Fruit fly (Drosophila melanogaster) whole organism, prepupa: ENCODE results near the gene CG32409.

Experiments
- Blimp-1 ChIP-seq: fragments of 200-800 bp; sonication (Bioruptor generic); optimal IDR thresholded peaks from 3 replicates; lab custom pipeline; 2017; ENCODE audit warnings: missing biosample characterization, missing genetic modification characterization, mild to moderate bottlenecking, moderate library complexity, missing genetic modification reagents
- CG10631 ChIP-seq: fragments of 200-800 bp; sonication (Bioruptor generic); optimal IDR thresholded peaks from 2 replicates; lab custom pipeline; 2016; ENCODE audit warnings: missing biosample characterization, missing genetic modification characterization
- CG10669 ChIP-seq: fragments of 200-800 bp; sonication (Bioruptor generic); optimal IDR thresholded peaks from 3 replicates; lab custom pipeline; 2018; ENCODE audit warnings: missing biosample characterization, mild to moderate bottlenecking, missing genetic modification characterization, moderate library complexity
- CG11294 ChIP-seq: fragments of 200-800 bp; sonication (Bioruptor generic); IDR thresholded peaks from 2 replicates; pipeline ENCODE4 v1.3.6; 2022; ENCODE audit warnings: missing biosample characterization, missing genetic modification characterization
- CG11762 ChIP-seq: fragments of 200-800 bp; sonication (Bioruptor generic); optimal IDR thresholded peaks from 3 replicates; lab custom pipeline; 2016; ENCODE audit warnings: missing biosample characterization, missing genetic modification characterization; ENCODE audit not compliant: insufficient read depth
- CG11902 ChIP-seq: fragments of 200-800 bp; sonication (Bioruptor generic); optimal IDR thresholded peaks from 3 replicates; lab custom pipeline; 2016; ENCODE audit warnings: missing biosample characterization, missing genetic modification characterization
- CG15336 ChIP-seq: fragments of 200-800 bp; sonication (Bioruptor generic); IDR thresholded peaks from 2 replicates; pipeline ENCODE4 v1.3.6; 2022; ENCODE audit warnings: missing biosample characterization, missing genetic modification characterization
- CG16779 ChIP-seq: fragments of 200-800 bp; sonication (Bioruptor generic); optimal IDR thresholded peaks from 3 replicates; lab custom pipeline; 2017; ENCODE audit warnings: missing biosample characterization, mild to moderate bottlenecking, missing genetic modification characterization
- CG3032 ChIP-seq: fragments of 200-800 bp; optimal IDR thresholded peaks from 2 replicates; lab custom pipeline; 2019; ENCODE audit warnings: missing biosample characterization, mild to moderate bottlenecking, missing genetic modification characterization, moderate library complexity
- CG31627 ChIP-seq: fragments of 200-800 bp; sonication (Bioruptor generic); optimal IDR thresholded peaks from 3 replicates; lab custom pipeline; 2016; ENCODE audit warnings: missing biosample characterization, missing genetic modification characterization
- CG32006 ChIP-seq: fragments of 200-800 bp; sonication (Bioruptor generic); optimal IDR thresholded peaks from 3 replicates; lab custom pipeline; 2017; ENCODE audit warnings: missing biosample characterization, mild to moderate bottlenecking, missing genetic modification characterization
- CG34406 ChIP-seq: fragments of 200-800 bp; sonication (Bioruptor generic); optimal IDR thresholded peaks from 3 replicates; lab custom pipeline; 2016; ENCODE audit warnings: missing biosample characterization, missing genetic modification characterization
- CG3919 ChIP-seq: fragments of 200-800 bp; sonication (Bioruptor generic); optimal IDR thresholded peaks from 3 replicates; lab custom pipeline; 2016; ENCODE audit warnings: missing biosample characterization, missing genetic modification characterization
- CG4318 ChIP-seq: fragments of 200-800 bp; sonication (Bioruptor generic); optimal IDR thresholded peaks from 3 replicates; lab custom pipeline; 2017; ENCODE audit warnings: missing biosample characterization, mild to moderate bottlenecking, missing genetic modification characterization
- CG6276 ChIP-seq: fragments of 200-800 bp; sonication (Bioruptor generic); optimal IDR thresholded peaks from 2 replicates; lab custom pipeline; 2017; ENCODE audit warnings: missing biosample characterization, mild to moderate bottlenecking, missing genetic modification characterization
- CG6792 ChIP-seq: fragments of 200-800 bp; sonication (Bioruptor generic); optimal IDR thresholded peaks from 3 replicates; lab custom pipeline; 2016; ENCODE audit warnings: missing biosample characterization, missing genetic modification characterization
- CG6854 ChIP-seq: fragments of 200-800 bp; sonication (Bioruptor generic); optimal IDR thresholded peaks from 2 replicates; lab custom pipeline; 2017; ENCODE audit warnings: missing biosample characterization, mild to moderate bottlenecking, missing genetic modification characterization
- CG8119 ChIP-seq: fragments of 200-800 bp; sonication (Bioruptor generic); IDR thresholded peaks from 3 replicates; pipeline ENCODE4 v1.3.6; 2022; ENCODE audit warnings: missing biosample characterization, missing genetic modification characterization
- CG8632 ChIP-seq: fragments of 200-800 bp; sonication (Bioruptor generic); optimal IDR thresholded peaks from 3 replicates; lab custom pipeline; 2016; ENCODE audit warnings: missing biosample characterization, missing genetic modification characterization
- CG9139 ChIP-seq: fragments of 200-800 bp; sonication (Bioruptor generic); optimal IDR thresholded peaks from 3 replicates; lab custom pipeline; 2017; ENCODE audit warnings: missing biosample characterization, mild to moderate bottlenecking, missing genetic modification characterization
- Eip75B ChIP-seq: fragments of 200-800 bp; sonication (Bioruptor generic); optimal IDR thresholded peaks from 3 replicates; lab custom pipeline; 2016; ENCODE audit warnings: missing biosample characterization, missing genetic modification characterization
- Eip78C ChIP-seq: fragments of 200-800 bp; sonication (Bioruptor generic); peaks from one replicate; lab custom pipeline; 2016; ENCODE audit warnings: missing biosample characterization, missing genetic modification characterization
- Ets96B ChIP-seq: fragments of 200-800 bp; optimal IDR thresholded peaks from 2 replicates; lab custom pipeline; 2019; ENCODE audit warnings: missing biosample characterization, mild to moderate bottlenecking, missing genetic modification characterization, moderate library complexity
- Hr38 ChIP-seq: sonication (Bioruptor generic); optimal IDR thresholded peaks from 2 replicates; lab custom pipeline; 2016; ENCODE audit warnings: missing biosample characterization, missing genetic modification characterization
- Hr4 ChIP-seq: fragments of 200-800 bp; sonication (Bioruptor generic); optimal IDR thresholded peaks from 3 replicates; lab custom pipeline; 2016; ENCODE audit warnings: missing biosample characterization, missing genetic modification characterization
- Met ChIP-seq: fragments of 200-800 bp; sonication (Bioruptor generic); optimal IDR thresholded peaks from 3 replicates; lab custom pipeline; 2016; ENCODE audit warnings: missing biosample characterization, missing genetic modification characterization
- OdsH ChIP-seq: fragments of 200-800 bp; sonication (Bioruptor generic); optimal IDR thresholded peaks from 3 replicates; lab custom pipeline; 2016; ENCODE audit warnings: missing biosample characterization, missing genetic modification characterization
- Smox ChIP-seq: fragments of 200-800 bp; sonication (Bioruptor generic); optimal IDR thresholded peaks from 3 replicates; lab custom pipeline; 2016; ENCODE audit warnings: missing biosample characterization, missing genetic modification characterization
- Sox102F ChIP-seq: fragments of 200-800 bp; sonication (Bioruptor generic); optimal IDR thresholded peaks from 2 replicates; lab custom pipeline; 2016; ENCODE audit warnings: missing biosample characterization, mild to moderate bottlenecking, missing genetic modification characterization
- Sox14 ChIP-seq: fragments of 200-800 bp; sonication (Bioruptor generic); optimal IDR thresholded peaks from 3 replicates; lab custom pipeline; 2016; ENCODE audit warnings: missing biosample characterization, missing genetic modification characterization
- achi ChIP-seq: fragments of 200-800 bp; sonication (Bioruptor generic); optimal IDR thresholded peaks from 3 replicates; lab custom pipeline; 2016; ENCODE audit warnings: missing biosample characterization, missing genetic modification characterization
- acj6 ChIP-seq: fragments of 200-800 bp; sonication (Bioruptor generic); optimal IDR thresholded peaks from 3 replicates; lab custom pipeline; 2016; ENCODE audit warnings: missing biosample characterization, missing genetic modification characterization
- cyc ChIP-seq: fragments of 200-800 bp; sonication (Bioruptor generic); optimal IDR thresholded peaks from 3 replicates; lab custom pipeline; 2016; ENCODE audit warnings: missing biosample characterization, missing genetic modification characterization
- dac ChIP-seq: fragments of 200-800 bp; sonication (Bioruptor generic); optimal IDR thresholded peaks from 2 replicates; lab custom pipeline; 2017; ENCODE audit warnings: missing biosample characterization, mild to moderate bottlenecking, missing genetic modification characterization
- dsx ChIP-seq: fragments of 200-800 bp; optimal IDR thresholded peaks from 3 replicates; lab custom pipeline; 2019; ENCODE audit warnings: missing biosample characterization, mild to moderate bottlenecking, missing genetic modification characterization, moderate library complexity; ENCODE audit not compliant: poor library complexity, severe bottlenecking
- eg ChIP-seq: fragments of 200-800 bp; sonication (Bioruptor generic); IDR thresholded peaks from 3 replicates; pipeline ENCODE4 v1.3.6; 2022; ENCODE audit warnings: missing biosample characterization, missing genetic modification characterization
- esn ChIP-seq: fragments of 200-800 bp; sonication (Bioruptor generic); optimal IDR thresholded peaks from 2 replicates; lab custom pipeline; 2016; ENCODE audit warnings: missing biosample characterization, mild to moderate bottlenecking, missing genetic modification characterization, moderate library complexity
- fd85E ChIP-seq: fragments of 200-800 bp; sonication (Bioruptor generic); optimal IDR thresholded peaks from 3 replicates; lab custom pipeline; 2016; ENCODE audit warnings: missing biosample characterization, missing genetic modification characterization
- fkh ChIP-seq: fragments of 200-800 bp; sonication (Bioruptor generic); optimal IDR thresholded peaks from 3 replicates; lab custom pipeline; 2017; ENCODE audit warnings: missing biosample characterization, mild to moderate bottlenecking, missing genetic modification characterization, moderate library complexity
- net ChIP-seq: fragments of 200-800 bp; sonication (Bioruptor generic); optimal IDR thresholded peaks from 3 replicates; lab custom pipeline; 2016; ENCODE audit warnings: missing biosample characterization, missing genetic modification characterization
- pdm3 ChIP-seq: fragments of 200-800 bp; sonication (Bioruptor generic); optimal IDR thresholded peaks from 3 replicates; lab custom pipeline; 2016; ENCODE audit warnings: missing biosample characterization, missing genetic modification characterization
- salr ChIP-seq, 2 experiments: fragments of 200-800 bp; sonication (Bioruptor generic); optimal IDR thresholded peaks; 3 replicates each; lab custom pipeline; 2016 to 2018; ENCODE audit warnings: missing biosample characterization in 2 of 2, missing genetic modification characterization in 2 of 2, mild to moderate bottlenecking in 1 of 2
- spab ChIP-seq: fragments of 200-800 bp; sonication (Bioruptor generic); optimal IDR thresholded peaks from 2 replicates; lab custom pipeline; 2017; ENCODE audit warnings: missing biosample characterization, mild to moderate bottlenecking, missing genetic modification characterization, missing genetic modification reagents
- ss ChIP-seq, 2 experiments: fragments of 200-800 bp; sonication (Bioruptor generic); optimal IDR thresholded peaks; 2 replicates in 1 of 2; 3 replicates in 1 of 2; lab custom pipeline; 2017 to 2018; ENCODE audit warnings: mild to moderate bottlenecking in 2 of 2, missing biosample characterization in 2 of 2, missing genetic modification characterization in 2 of 2, moderate library complexity in 1 of 2
- svp ChIP-seq: fragments of 200-800 bp; sonication (Bioruptor generic); peaks from one replicate; lab custom pipeline; 2016; ENCODE audit warnings: missing biosample characterization, missing genetic modification characterization
- topi ChIP-seq: fragments of 200-800 bp; sonication (Bioruptor generic); optimal IDR thresholded peaks from 3 replicates; lab custom pipeline; 2016; ENCODE audit warnings: missing biosample characterization, missing genetic modification characterization

CG32409 gene

dm6 chr3L:5855098-5855497, 44.2 kb upstream of the CG32409 start:
- TF ChIP-seq CG10631 (GFP tag; lab: Kevin White, UChicago) (peak; percentile 5), CG16779 (no peak), CG11902 (GFP tag; lab: Kevin White, UChicago) (no peak), Sox102F (GFP tag; lab: Kevin White, UChicago) (no peak), Met (GFP tag; lab: Kevin White, UChicago) (no peak), topi (GFP tag; lab: Kevin White, UChicago) (no peak), dsx (GFP tag; lab: Kevin White, UChicago) (no peak), CG4318 (GFP tag; lab: Kevin White, UChicago) (no peak), spab (GFP tag; lab: Kevin White, UChicago) (no peak), Sox14 (GFP tag; lab: Kevin White, UChicago) (no peak), esn (GFP tag; lab: Kevin White, UChicago) (no peak), CG11294 (no peak), CG3919 (GFP tag; lab: Kevin White, UChicago) (peak; percentile 7), Blimp-1 (no peak), eg (no peak), OdsH (GFP tag; lab: Kevin White, UChicago) (no peak), CG8119 (peak; percentile 38; the same call in 2 of the 3 replicates), Hr4 (GFP tag; lab: Kevin White, UChicago) (peak; percentile 4), CG10669 (no peak), CG6276 (GFP tag; lab: Kevin White, UChicago) (no peak), fkh (GFP tag; lab: Kevin White, UChicago) (no peak), dac (no peak), CG34406 (GFP tag; lab: Kevin White, UChicago) (no peak), CG3032 (tag; lab: Kevin White, UChicago) (no peak), cyc (GFP tag; lab: Kevin White, UChicago) (no peak), CG11762 (GFP tag; lab: Kevin White, UChicago) (no peak), CG9139 (GFP tag; lab: Kevin White, UChicago) (no peak), fd85E (GFP tag; lab: Kevin White, UChicago) (no peak), CG8632 (no peak), achi (GFP tag; lab: Kevin White, UChicago) (no peak), Smox (no peak), svp (no peak), Ets96B (tag; lab: Kevin White, UChicago) (no peak), ss (GFP tag; optimal IDR thresholded peaks at IDR 0.05; lab: Kevin White, UChicago) (no peak), CG31627 (no peak), acj6 (no peak), net (GFP tag; lab: Kevin White, UChicago) (no peak), CG32006 (GFP tag; lab: Kevin White, UChicago) (peak; percentile 39), Eip78C (peak; percentile 57), salr (GFP tag; optimal IDR thresholded peaks at IDR 0.05; lab: Kevin White, UChicago) (no peak), CG6854 (GFP tag; lab: Kevin White, UChicago) (no peak), CG6792 (GFP tag; lab: Kevin White, UChicago) (no peak), CG15336 (GFP tag; lab: Robert Waterston, UW) (peak; percentile 56), pdm3 (GFP tag; lab: Kevin White, UChicago) (no peak), Eip75B (no peak), Hr38 (GFP tag; lab: Kevin White, UChicago) (no peak)
